Fruit fly (Drosophila melanogaster) whole organism, pupa: ENCODE results near the gene CG7115.
A peak's percentile ranks its signal among the peaks of the same experiment; 100 is the strongest.

Experiments used
- CG10348 ChIP-seq: fragments of 200-800 bp; sonication (Bioruptor generic); IDR thresholded peaks from 2 replicates; pipeline ENCODE4 v1.3.6; 2022; ENCODE audit warnings: missing biosample characterization, missing genetic modification characterization
- CG12605 ChIP-seq: fragments of 200-800 bp; sonication (Bioruptor generic); IDR thresholded peaks from 2 replicates; pipeline ENCODE4 v1.3.6; 2022; ENCODE audit warnings: missing biosample characterization, missing genetic modification characterization
- CG13204 ChIP-seq: fragments of 200-800 bp; sonication (Bioruptor generic); optimal IDR thresholded peaks from 2 replicates; lab custom pipeline; 2018; ENCODE audit warnings: missing biosample characterization, mild to moderate bottlenecking, missing genetic modification characterization, moderate library complexity
- CG14655 ChIP-seq: fragments of 200-800 bp; sonication (Bioruptor generic); optimal IDR thresholded peaks from 3 replicates; lab custom pipeline; 2017; ENCODE audit warnings: mild to moderate bottlenecking, missing biosample characterization, missing genetic modification reagents, missing genetic modification characterization
- CG15710 ChIP-seq: fragments of 200-800 bp; sonication (Bioruptor generic); optimal IDR thresholded peaks from 2 replicates; lab custom pipeline; 2018; ENCODE audit warnings: missing biosample characterization, mild to moderate bottlenecking, missing genetic modification characterization, moderate library complexity
- CG17806 ChIP-seq: fragments of 200-800 bp; sonication (Bioruptor generic); optimal IDR thresholded peaks from 2 replicates; lab custom pipeline; 2018; ENCODE audit warnings: missing biosample characterization, mild to moderate bottlenecking, missing genetic modification characterization, moderate library complexity
- CG32121 ChIP-seq: fragments of 200-800 bp; sonication (Bioruptor generic); IDR thresholded peaks from 2 replicates; pipeline ENCODE4 v1.3.6; 2022; ENCODE audit warnings: missing biosample characterization, missing genetic modification characterization
- CG34367 ChIP-seq: fragments of 200-800 bp; sonication (Bioruptor generic); optimal IDR thresholded peaks from 2 replicates; lab custom pipeline; 2018; ENCODE audit warnings: missing biosample characterization, mild to moderate bottlenecking, missing genetic modification characterization
- CG4496 ChIP-seq: fragments of 200-800 bp; sonication (Bioruptor generic); IDR thresholded peaks from 3 replicates; pipeline ENCODE4 v1.3.6; 2022; ENCODE audit warnings: missing biosample characterization, missing genetic modification characterization
- CG8159 ChIP-seq: fragments of 200-800 bp; sonication (Bioruptor generic); optimal IDR thresholded peaks from 3 replicates; lab custom pipeline; 2018; ENCODE audit warnings: missing biosample characterization, mild to moderate bottlenecking, missing genetic modification characterization, moderate library complexity
- CG8301 ChIP-seq: fragments of 200-800 bp; sonication (Bioruptor generic); optimal IDR thresholded peaks from 2 replicates; lab custom pipeline; 2018; ENCODE audit warnings: missing biosample characterization, mild to moderate bottlenecking, missing genetic modification characterization
- CG9948 ChIP-seq: fragments of 200-800 bp; sonication (Bioruptor generic); optimal IDR thresholded peaks from 2 replicates; lab custom pipeline; 2018; ENCODE audit warnings: missing biosample characterization, mild to moderate bottlenecking, missing genetic modification characterization, moderate library complexity
- D1 ChIP-seq: fragments of 200-800 bp; sonication (Bioruptor generic); optimal IDR thresholded peaks from 2 replicates; lab custom pipeline; 2018; ENCODE audit warnings: missing biosample characterization, mild to moderate bottlenecking, missing genetic modification characterization, moderate library complexity
- EcR ChIP-seq: fragments of 200-800 bp; sonication (Bioruptor generic); optimal IDR thresholded peaks from 3 replicates; lab custom pipeline; 2019; ENCODE audit warnings: missing biosample characterization, missing genetic modification characterization, mild to moderate bottlenecking, moderate library complexity, missing genetic modification reagents
- Ets98B ChIP-seq: fragments of 200-800 bp; sonication (Bioruptor generic); IDR thresholded peaks from 2 replicates; pipeline ENCODE4 v1.3.6; 2022; ENCODE audit warnings: missing biosample characterization, missing genetic modification characterization
- Pif1A ChIP-seq: fragments of 200-800 bp; sonication (Bioruptor generic); optimal IDR thresholded peaks from 3 replicates; lab custom pipeline; 2016; ENCODE audit warnings: missing biosample characterization, missing genetic modification characterization
- Pif1B ChIP-seq: fragments of 200-800 bp; sonication (Bioruptor generic); optimal IDR thresholded peaks from 3 replicates; lab custom pipeline; 2016; ENCODE audit warnings: missing biosample characterization, missing genetic modification characterization
- Snoo ChIP-seq: fragments of 200-800 bp; sonication (Bioruptor generic); optimal IDR thresholded peaks from 3 replicates; lab custom pipeline; 2017; ENCODE audit warnings: missing biosample characterization, mild to moderate bottlenecking, missing genetic modification characterization, inconsistent platforms
- fd96Ca ChIP-seq: fragments of 200-800 bp; sonication (Bioruptor generic); IDR thresholded peaks from 3 replicates; pipeline ENCODE4 v1.3.6; 2022; ENCODE audit warnings: missing biosample characterization, missing genetic modification characterization
- gl ChIP-seq: fragments of 200-800 bp; sonication (Bioruptor generic); optimal IDR thresholded peaks from 2 replicates; lab custom pipeline; 2018; ENCODE audit warnings: missing biosample characterization, mild to moderate bottlenecking, missing genetic modification characterization
- rn ChIP-seq: fragments of 200-800 bp; sonication (Bioruptor generic); IDR thresholded peaks from 2 replicates; pipeline ENCODE4 v1.3.6; 2022; ENCODE audit warnings: missing biosample characterization, missing genetic modification characterization

Gene CG7115

dm6 chr2L:7870212-7870611 is 49.3 kb downstream of the CG7115 start:
- no peak for TF ChIP-seq CG13204 (GFP tag; lab: Kevin White, UChicago)
- 0 out of 3 replicates have a peak, but pooled peaks have one; percentile 17 for TF ChIP-seq fd96Ca (GFP tag; lab: Robert Waterston, UW)
- peak; percentile 70 for TF ChIP-seq EcR (GFP tag; lab: Kevin White, UChicago)
- TF ChIP-seq, all 21 proteins: peak for 2

- TF ChIP-seq fd96Ca (GFP tag; lab: Robert Waterston, UW) (peak; percentile 24; the same call in 1 of the 3 replicates), CG32121 (GFP tag; lab: Robert Waterston, UW) (no peak), Pif1A (GFP tag; lab: Kevin White, UChicago) (no peak), CG4496 (GFP tag; lab: Robert Waterston, UW) (0 out of 3 replicates have a peak, but pooled peaks have one; percentile 15), D1 (tag; lab: Kevin White, UChicago) (no peak), CG17806 (tag; lab: Kevin White, UChicago) (no peak)
Observed at dm6 chr2L:7871332-7871731, 50.4 kb downstream of the CG7115 start, which contains the start of gene Proc. Gene Proc (minus strand): TSS chr2L:7871432.

- TF ChIP-seq CG12605 (GFP tag; lab: Robert Waterston, UW) = 0 out of 2 replicates have a peak, but pooled peaks have one; percentile 13
- no peak for TF ChIP-seq fd96Ca (GFP tag; lab: Robert Waterston, UW)
- peak; percentile 43 for TF ChIP-seq CG8159 (tag; lab: Kevin White, UChicago)
- no peak for TF ChIP-seq CG10348
- TF ChIP-seq Pif1A (GFP tag; lab: Kevin White, UChicago) = peak; percentile 14
- no peak for TF ChIP-seq Pif1B (GFP tag; lab: Kevin White, UChicago)
- peak; percentile 60 for TF ChIP-seq CG14655 (GFP tag; lab: Kevin White, UChicago)
- TF ChIP-seq CG15710 = peak; percentile 19
- no peak for TF ChIP-seq gl
- peak; percentile 50 for TF ChIP-seq CG9948 (tag; lab: Kevin White, UChicago)
- peak; percentile 57 for TF ChIP-seq CG8301 (tag; lab: Kevin White, UChicago)
- TF ChIP-seq CG13204 (GFP tag; lab: Kevin White, UChicago) = no peak
- TF ChIP-seq CG34367 (tag; lab: Kevin White, UChicago) = no peak
- TF ChIP-seq rn = no peak
- 0 out of 2 replicates have a peak, but pooled peaks have one; percentile 15 for TF ChIP-seq CG32121 (GFP tag; lab: Robert Waterston, UW)
- no peak for TF ChIP-seq Snoo (tag; lab: Kevin White, UChicago)
- no peak for TF ChIP-seq D1 (tag; lab: Kevin White, UChicago)
- no peak for TF ChIP-seq Ets98B
- TF ChIP-seq EcR (GFP tag; lab: Kevin White, UChicago) = no peak
- 0 out of 3 replicates have a peak, but pooled peaks have one; percentile 10 for TF ChIP-seq CG4496 (GFP tag; lab: Robert Waterston, UW)
- peak; percentile 29 for TF ChIP-seq CG17806 (tag; lab: Kevin White, UChicago)
Observed at dm6 chr2L:7871821-7872524, 51.0 kb downstream of the CG7115 start.

- TF ChIP-seq Ets98B = peak; percentile 37; the same call in 1 of the 2 replicates
- no peak for TF ChIP-seq Pif1A (GFP tag; lab: Kevin White, UChicago)
- TF ChIP-seq, all 21 proteins: peak for 1
Observed at dm6 chr2L:7872680-7873079, 51.7 kb downstream of the CG7115 start.
